Worm (Caenorhabditis elegans): ENCODE measurements around the gene K02D10.3.

Gene K02D10.3

DNA sequence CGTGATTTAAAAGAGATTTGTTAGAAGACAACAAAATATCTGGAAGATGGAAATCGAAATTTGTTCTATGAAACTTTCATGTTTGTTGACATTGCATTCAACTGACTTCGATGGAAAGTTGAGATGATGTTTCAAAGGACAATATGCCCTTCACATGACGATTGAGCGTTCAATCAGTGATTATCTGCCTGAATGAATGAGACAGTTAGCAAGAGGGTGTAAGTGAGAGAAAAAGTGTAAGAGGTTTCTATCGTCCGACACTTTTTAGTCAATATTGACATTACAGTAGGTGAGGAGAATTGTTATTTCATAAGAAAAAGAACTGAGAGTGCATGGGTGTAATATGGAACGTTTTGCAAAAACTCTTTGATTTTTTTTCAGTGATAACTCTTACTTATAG is 38.5 kb downstream of the K02D10.3 start (continued):
- TF ChIP-seq unc-62 (GFP tag; optimal IDR thresholded peaks at IDR 0.05 in 1 of 2) = peak in 1 of 2 experiments; percentile 97
- no peak for TF ChIP-seq unc-62 (tag; optimal IDR thresholded peaks at IDR 0.05)
- no peak for TF ChIP-seq dmd-8 (GFP tag; IDR thresholded peaks at IDR 0.05)
- TF ChIP-seq nhr-6 (tag; optimal IDR thresholded peaks at IDR 0.05) = peak; percentile 73
- TF ChIP-seq F44E2.7 (GFP tag; IDR thresholded peaks at IDR 0.05) = no peak
- no peak for TF ChIP-seq aly-2 (tag; optimal IDR thresholded peaks at IDR 0.05)
- TF ChIP-seq nhr-102 (tag; optimal IDR thresholded peaks at IDR 0.05) = no peak
- TF ChIP-seq hlh-11 (tag; optimal IDR thresholded peaks at IDR 0.05) = peak; percentile 41
- TF ChIP-seq php-3 (GFP tag; IDR thresholded peaks at IDR 0.05) = no peak
- no peak for TF ChIP-seq fos-1 (tag; optimal IDR thresholded peaks at IDR 0.05)
- TF ChIP-seq zip-11 (GFP tag; IDR thresholded peaks at IDR 0.05) = no peak
- TF ChIP-seq unc-39 (tag; optimal IDR thresholded peaks at IDR 0.05) = no peak
- TF ChIP-seq F10B5.3 (tag; optimal IDR thresholded peaks at IDR 0.05) = no peak
- TF ChIP-seq zfp-3 (GFP tag; conservative IDR thresholded peaks at IDR 0.05) = no peak
- TF ChIP-seq snpc-1.2 (GFP tag; IDR thresholded peaks at IDR 0.05) = no peak
- no peak for TF ChIP-seq ama-1 (optimal IDR thresholded peaks at IDR 0.05)
- TF ChIP-seq lir-3 (tag; optimal IDR thresholded peaks at IDR 0.05) = no peak
- no peak for TF ChIP-seq unc-130 (GFP tag; optimal IDR thresholded peaks at IDR 0.05)
- peak; percentile 32 for TF ChIP-seq mes-2 (tag; optimal IDR thresholded peaks at IDR 0.05; ENCODE audit: poor library complexity, severe bottlenecking)
- TF ChIP-seq Y105C5A.15 (GFP tag; IDR thresholded peaks at IDR 0.05) = no peak
- TF ChIP-seq mdt-29 (GFP tag; IDR thresholded peaks at IDR 0.05) = no peak
- TF ChIP-seq lin-38 (GFP tag; IDR thresholded peaks at IDR 0.05) = no peak
- no peak for TF ChIP-seq ceh-62 (tag; optimal IDR thresholded peaks at IDR 0.05)
- TF ChIP-seq hlh-30 (tag; optimal IDR thresholded peaks at IDR 0.05; ENCODE audit: insufficient read depth) = peak; percentile 82
- no peak for TF ChIP-seq ctbp-1 (GFP tag; IDR thresholded peaks at IDR 0.05)
- TF ChIP-seq daf-12 (tag; optimal IDR thresholded peaks at IDR 0.05) = no peak
- TF ChIP-seq nhr-42 (GFP tag; IDR thresholded peaks at IDR 0.05) = no peak

DNA sequence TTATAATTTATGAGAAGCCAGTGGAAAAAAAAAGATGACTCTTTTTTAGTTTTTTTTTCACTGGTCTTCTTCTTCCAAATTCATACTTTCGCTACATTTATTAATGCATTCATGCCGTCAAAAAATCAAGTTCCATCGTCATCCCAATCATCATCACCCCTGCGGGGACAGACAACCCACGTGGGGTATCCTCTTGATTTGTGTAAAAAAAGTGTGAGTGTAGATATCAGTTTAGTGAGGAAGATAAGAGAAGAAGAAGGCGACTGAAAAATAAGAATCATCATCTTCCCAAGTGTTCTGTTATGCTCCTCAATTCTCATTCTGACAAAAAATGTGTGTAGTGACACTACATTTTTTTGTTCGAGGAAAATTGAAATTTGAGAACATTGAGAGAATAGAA is 39.8 kb downstream of the K02D10.3 start:
- TF ChIP-seq nhr-76 (tag; optimal IDR thresholded peaks at IDR 0.05) = no peak
- TF ChIP-seq skn-1 (tag; optimal IDR thresholded peaks at IDR 0.05) = no peak
- TF ChIP-seq tra-1 (GFP tag; IDR thresholded peaks at IDR 0.05) = peak; percentile 32; the same call in 1 of the 2 replicates
- TF ChIP-seq spr-1 (tag; optimal IDR thresholded peaks at IDR 0.05) = no peak
- TF ChIP-seq R02D3.7 (tag; optimal IDR thresholded peaks at IDR 0.05) = no peak
- no peak for TF ChIP-seq ZK337.2 (GFP tag; IDR thresholded peaks at IDR 0.05)
- no peak for TF ChIP-seq sdz-12 (GFP tag; optimal IDR thresholded peaks at IDR 0.05)
- peak in 1 of 2 experiments; percentile 23 for TF ChIP-seq lsy-2 (tag; optimal IDR thresholded peaks at IDR 0.05)
- TF ChIP-seq snpc-1.2 (GFP tag; IDR thresholded peaks at IDR 0.05) = no peak
- no peak for TF ChIP-seq ceh-32 (tag; optimal IDR thresholded peaks at IDR 0.05; ENCODE audit: poor library complexity)
- no peak for TF ChIP-seq nhr-237 (tag; optimal IDR thresholded peaks at IDR 0.05)
- TF ChIP-seq rbr-2 (tag; optimal IDR thresholded peaks at IDR 0.05) = no peak
- TF ChIP-seq lin-15B (tag; optimal IDR thresholded peaks at IDR 0.05) = no peak
- no peak for TF ChIP-seq tag-97 (GFP tag; IDR thresholded peaks at IDR 0.05)
- no peak for TF ChIP-seq mep-1 (tag; optimal IDR thresholded peaks at IDR 0.05)
- TF ChIP-seq ctbp-1 (GFP tag; IDR thresholded peaks at IDR 0.05) = peak; percentile 35; the same call in 1 of the 2 replicates
- TF ChIP-seq hlh-30 (tag; optimal IDR thresholded peaks at IDR 0.05; ENCODE audit: insufficient read depth) = peak; percentile 82
- no peak for TF ChIP-seq ces-1 (GFP tag; optimal IDR thresholded peaks at IDR 0.05)
- TF ChIP-seq vab-7 (GFP tag; IDR thresholded peaks at IDR 0.05) = no peak
- TF ChIP-seq ama-1 (optimal IDR thresholded peaks at IDR 0.05) = no peak
- no peak for TF ChIP-seq daf-12 (tag; optimal IDR thresholded peaks at IDR 0.05)
- no peak for TF ChIP-seq daf-19 (GFP tag; conservative IDR thresholded peaks at IDR 0.05)
- TF ChIP-seq nhr-6 (tag; optimal IDR thresholded peaks at IDR 0.05) = no peak
- no peak for TF ChIP-seq nhr-77 (tag; optimal IDR thresholded peaks at IDR 0.05)
- no peak for TF ChIP-seq gei-8 (GFP tag; optimal IDR thresholded peaks at IDR 0.05)
- TF ChIP-seq F37D6.2 (tag; optimal IDR thresholded peaks at IDR 0.05) = no peak
- TF ChIP-seq lir-3 (tag; optimal IDR thresholded peaks at IDR 0.05) = no peak
- no peak for TF ChIP-seq mxl-2 (GFP tag; conservative IDR thresholded peaks at IDR 0.05)
- TF ChIP-seq F10B5.3 (tag; optimal IDR thresholded peaks at IDR 0.05) = no peak
- no peak for TF ChIP-seq nhr-25 (tag; optimal IDR thresholded peaks at IDR 0.05; ENCODE audit: borderline replicate concordance, insufficient read depth)
- TF ChIP-seq hlh-11 (tag; optimal IDR thresholded peaks at IDR 0.05) = peak; percentile 62
- no peak for TF ChIP-seq pqm-1 (tag; optimal IDR thresholded peaks at IDR 0.05)
- no peak for TF ChIP-seq fkh-10 (GFP tag; optimal IDR thresholded peaks at IDR 0.05)

Measured in whole organism, L4 larva.